Fruit fly (Drosophila melanogaster) whole organism, larva: ENCODE data around the gene mia.

Source experiments
- noc ChIP-seq: fragments of 200-800 bp; sonication (Bioruptor generic); optimal IDR thresholded peaks from 3 replicates; lab custom pipeline; 2019; ENCODE audit warnings: missing biosample characterization, mild to moderate bottlenecking, missing genetic modification characterization, moderate library complexity

The mia gene

dm6 chr3R:5551068-5551467 lies at the start of gene mia:
mia (minus strand) TSS chr3R:5551168.
- TF ChIP-seq noc = no peak

dm6 chr3R:5600361-5601043 lies 49.5 kb upstream of the mia start:
- TF ChIP-seq noc = no peak

dm6 chr3R:5599521-5600360 lies 48.8 kb upstream of the mia start:
- TF ChIP-seq noc = no peak

dm6 chr3R:5594878-5595277 lies 43.9 kb upstream of the mia start:
- TF ChIP-seq noc = no peak

- no peak for TF ChIP-seq noc
Measured at dm6 chr3R:5592009-5592572, 41.1 kb upstream of the mia start.

dm6 chr3R:5591398-5591853 lies 40.5 kb upstream of the mia start, which contains the start of the genes noi and Vha26:
noi (minus strand) TSS chr3R:5591459.
Vha26 (plus strand) TSS chr3R:5591763.
- TF ChIP-seq noc = no peak

dm6 chr3R:5588573-5588972 lies 37.6 kb upstream of the mia start, which contains the start of gene PolZ2:
PolZ2 (plus strand) TSS chr3R:5588873.
- TF ChIP-seq noc = no peak

dm6 chr3R:5587863-5588519 lies 37.0 kb upstream of the mia start, which contains the start of gene CG2926:
CG2926 (minus strand) TSS chr3R:5588380.
- no peak for TF ChIP-seq noc

dm6 chr3R:5573883-5574282 lies 22.9 kb upstream of the mia start:
- no peak for TF ChIP-seq noc

dm6 chr3R:5572900-5573665 lies 22.1 kb upstream of the mia start:
- no peak for TF ChIP-seq noc

- TF ChIP-seq noc = no peak
Measured at dm6 chr3R:5571756-5572155, 20.8 kb upstream of the mia start.

dm6 chr3R:5571437-5571750 lies 20.4 kb upstream of the mia start:
- TF ChIP-seq noc = no peak

- no peak for TF ChIP-seq noc
Measured at dm6 chr3R:5570635-5571436, 19.9 kb upstream of the mia start, which contains the start of gene CRMP. CRMP (plus strand) TSS chr3R:5571108.

- TF ChIP-seq noc = peak; percentile 23
Measured at dm6 chr3R:5568590-5568989, 17.6 kb upstream of the mia start, which contains the start of the genes CG2931 and Rheb. CG2931 (minus strand) TSS chr3R:5568615. Rheb (plus strand) TSS chr3R:5568921.

- peak; percentile 88 for TF ChIP-seq noc
Measured at dm6 chr3R:5565623-5566022, 14.7 kb upstream of the mia start.
